Fruit fly (Drosophila melanogaster) whole organism, pupa: ENCODE data around the gene sinah.

ENCODE experiments used
- CG17806 ChIP-seq: fragments of 200-800 bp; sonication (Bioruptor generic); optimal IDR thresholded peaks from 2 replicates; lab custom pipeline; 2018; ENCODE audit warnings: missing biosample characterization, mild to moderate bottlenecking, missing genetic modification characterization, moderate library complexity
- CG4496 ChIP-seq: fragments of 200-800 bp; sonication (Bioruptor generic); IDR thresholded peaks from 3 replicates; pipeline ENCODE4 v1.3.6; 2022; ENCODE audit warnings: missing biosample characterization, missing genetic modification characterization
- Snoo ChIP-seq: fragments of 200-800 bp; sonication (Bioruptor generic); optimal IDR thresholded peaks from 3 replicates; lab custom pipeline; 2017; ENCODE audit warnings: missing biosample characterization, mild to moderate bottlenecking, missing genetic modification characterization, inconsistent platforms

DNA sequence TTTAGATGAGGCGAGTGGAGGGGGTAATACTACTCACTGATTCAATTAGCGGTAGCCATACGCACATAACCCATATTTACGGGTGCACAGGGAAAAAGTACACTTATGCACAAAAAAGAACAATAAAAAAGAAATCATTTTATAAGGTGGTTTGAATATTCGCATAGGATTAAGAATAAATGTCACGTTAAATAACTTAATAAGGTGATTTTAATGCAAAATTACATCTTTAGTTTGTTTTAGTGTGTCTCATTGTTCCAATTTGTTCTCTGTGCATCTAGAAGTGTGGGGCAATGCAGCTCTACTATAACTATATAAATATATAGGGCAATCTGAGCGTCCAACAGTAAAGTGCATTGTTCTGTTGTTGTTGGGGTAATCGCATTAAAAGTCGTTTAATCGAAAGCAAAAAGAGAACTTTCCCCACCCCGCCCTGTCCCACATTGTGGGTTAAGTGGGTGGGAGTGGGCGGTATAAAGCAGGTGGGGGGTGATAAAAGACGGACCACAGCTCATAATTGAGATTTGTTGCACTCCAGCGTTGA lies 33.9 kb downstream of the sinah start:
- TF ChIP-seq Snoo (tag; lab: Kevin White, UChicago) (no peak), CG4496 (peak; percentile 75; the same call in 2 of the 3 replicates), CG17806 (tag; lab: Kevin White, UChicago) (peak; percentile 46)
